Worm (Caenorhabditis elegans) whole organism, L2 larva: ENCODE measurements around the gene T20G5.8.
A peak's percentile ranks its signal among the peaks of the same experiment; 100 is the strongest.

Experiments
- C34F6.9 ChIP-seq: fragments of 150-350 bp; optimal IDR thresholded peaks from 2 replicates; lab custom pipeline; 2014; ENCODE audit warnings: missing biosample characterization, missing genetic modification characterization
- F13H6.1 ChIP-seq: sonication (generic microtip); optimal IDR thresholded peaks from 2 replicates; lab custom pipeline; 2016; ENCODE audit warnings: missing genetic modification characterization, missing compliant biosample characterization
- R02D3.7 ChIP-seq: fragments of 150-350 bp; optimal IDR thresholded peaks from 2 replicates; lab custom pipeline; 2014; ENCODE audit warnings: missing biosample characterization, missing genetic modification characterization
- Y55F3AM.14 ChIP-seq: fragments of 200-800 bp; sonication (Bioruptor generic); optimal IDR thresholded peaks from 2 replicates; lab custom pipeline; 2018; ENCODE audit warnings: mild to moderate bottlenecking, missing genetic modification characterization, missing compliant biosample characterization
- ZK546.5 ChIP-seq: sonication (generic microtip); optimal IDR thresholded peaks from 2 replicates; lab custom pipeline; 2017; ENCODE audit warnings: missing biosample characterization, missing genetic modification characterization
- alr-1 ChIP-seq: fragments of 150-350 bp; optimal IDR thresholded peaks from 2 replicates; lab custom pipeline; 2014; ENCODE audit warnings: missing biosample characterization, missing genetic modification characterization
- aly-2 ChIP-seq: fragments of 150-350 bp; optimal IDR thresholded peaks from 2 replicates; lab custom pipeline; 2014; ENCODE audit warnings: missing biosample characterization, missing genetic modification characterization
- ama-1 ChIP-seq: fragments of 150-350 bp; optimal IDR thresholded peaks from 2 replicates; lab custom pipeline; 2018; ENCODE audit warnings: inconsistent platforms
- blmp-1 ChIP-seq: sonication (generic microtip); optimal IDR thresholded peaks from 2 replicates; lab custom pipeline; 2017; ENCODE audit warnings: missing genetic modification characterization, mild to moderate bottlenecking, missing compliant biosample characterization, antibody characterized with exemption, moderate library complexity; ENCODE audit not compliant: insufficient read depth
- ceh-16 ChIP-seq: fragments of 150-350 bp; optimal IDR thresholded peaks from 2 replicates; lab custom pipeline; 2014; ENCODE audit warnings: missing biosample characterization, missing genetic modification characterization
- ceh-82 ChIP-seq: fragments of 150-350 bp; optimal IDR thresholded peaks from 2 replicates; lab custom pipeline; 2014; ENCODE audit warnings: missing biosample characterization, missing genetic modification characterization
- crh-2 ChIP-seq: sonication (generic microtip); optimal IDR thresholded peaks from 2 replicates; lab custom pipeline; 2017; ENCODE audit warnings: missing biosample characterization, missing genetic modification characterization
- dmd-4 ChIP-seq: sonication (generic microtip); optimal IDR thresholded peaks from 2 replicates; lab custom pipeline; 2017; ENCODE audit warnings: missing biosample characterization, missing genetic modification characterization
- egl-27 ChIP-seq: sonication (generic microtip); optimal IDR thresholded peaks from 3 replicates; lab custom pipeline; 2017; ENCODE audit warnings: missing biosample characterization, missing genetic modification reagents, missing genetic modification characterization
- elt-1 ChIP-seq: fragments of 150-350 bp; optimal IDR thresholded peaks from 2 replicates; lab custom pipeline; 2014; ENCODE audit warnings: missing biosample characterization, missing genetic modification characterization
- elt-3 ChIP-seq: sonication (generic microtip); optimal IDR thresholded peaks from 2 replicates; lab custom pipeline; 2017; ENCODE audit warnings: missing biosample characterization, missing genetic modification characterization
- fos-1 ChIP-seq: fragments of 150-350 bp; optimal IDR thresholded peaks from 2 replicates; lab custom pipeline; 2014; ENCODE audit warnings: missing biosample characterization, missing genetic modification characterization
- gmeb-1 ChIP-seq: fragments of 150-350 bp; optimal IDR thresholded peaks from 2 replicates; lab custom pipeline; 2014; ENCODE audit warnings: missing biosample characterization, missing genetic modification characterization
- lin-11 ChIP-seq: fragments of 150-350 bp; sonication (generic microtip); optimal IDR thresholded peaks from 2 replicates; lab custom pipeline; 2014; ENCODE audit warnings: missing biosample characterization, missing genetic modification characterization, inconsistent platforms, mixed read lengths
- lin-13 ChIP-seq: fragments of 150-350 bp; optimal IDR thresholded peaks from 2 replicates; lab custom pipeline; 2014; ENCODE audit warnings: missing biosample characterization, missing genetic modification reagents, missing genetic modification characterization
- lin-39 ChIP-seq: fragments of 150-350 bp; optimal IDR thresholded peaks from 2 replicates; lab custom pipeline; 2014; ENCODE audit warnings: missing biosample characterization, missing genetic modification reagents, missing genetic modification characterization
- lsy-2 ChIP-seq, 2 experiments: fragments of 150-350 bp in 1 of 2; sonication (generic microtip) in 1 of 2; optimal IDR thresholded peaks; 2 replicates each; lab custom pipeline; 2014 to 2017; ENCODE audit warnings: missing biosample characterization in 2 of 2, missing genetic modification characterization in 2 of 2
- mab-5 ChIP-seq: fragments of 150-350 bp; optimal IDR thresholded peaks from 2 replicates; lab custom pipeline; 2014; ENCODE audit warnings: missing biosample characterization, missing genetic modification characterization
- mbf-1 ChIP-seq: sonication (generic microtip); optimal IDR thresholded peaks from 2 replicates; lab custom pipeline; 2017; ENCODE audit warnings: missing biosample characterization, missing genetic modification characterization
- mdl-1 ChIP-seq, 2 experiments: fragments of 150-350 bp in 1 of 2; sonication (generic microtip) in 1 of 2; optimal IDR thresholded peaks; 2 replicates each; lab custom pipeline; 2017; ENCODE audit warnings: missing biosample characterization in 2 of 2, missing genetic modification characterization in 2 of 2
- nhr-10 ChIP-seq: sonication (generic microtip); optimal IDR thresholded peaks from 2 replicates; lab custom pipeline; 2017; ENCODE audit warnings: missing biosample characterization, missing genetic modification characterization
- nhr-11 ChIP-seq: fragments of 150-350 bp; optimal IDR thresholded peaks from 2 replicates; lab custom pipeline; 2014; ENCODE audit warnings: missing biosample characterization, missing genetic modification characterization
- nhr-12 ChIP-seq: fragments of 150-350 bp; optimal IDR thresholded peaks from 2 replicates; lab custom pipeline; 2014; ENCODE audit warnings: missing biosample characterization, missing genetic modification characterization
- nhr-129 ChIP-seq: fragments of 150-350 bp; optimal IDR thresholded peaks from 2 replicates; lab custom pipeline; 2014; ENCODE audit warnings: missing biosample characterization, missing genetic modification characterization
- nhr-21 ChIP-seq: fragments of 150-350 bp; optimal IDR thresholded peaks from 2 replicates; lab custom pipeline; 2014; ENCODE audit warnings: missing biosample characterization, missing genetic modification characterization
- nhr-23 ChIP-seq: fragments of 150-350 bp; optimal IDR thresholded peaks from 2 replicates; lab custom pipeline; 2014; ENCODE audit warnings: missing biosample characterization, missing genetic modification reagents, missing genetic modification characterization
- nhr-237 ChIP-seq: fragments of 150-350 bp; optimal IDR thresholded peaks from 2 replicates; lab custom pipeline; 2014; ENCODE audit warnings: missing biosample characterization, missing genetic modification characterization
- nhr-25 ChIP-seq: fragments of 150-350 bp; sonication (generic microtip); optimal IDR thresholded peaks from 3 replicates; lab custom pipeline; 2014; ENCODE audit warnings: missing biosample characterization, missing genetic modification characterization
- nhr-6 ChIP-seq: fragments of 150-350 bp; optimal IDR thresholded peaks from 2 replicates; lab custom pipeline; 2014; ENCODE audit warnings: missing biosample characterization, missing genetic modification characterization
- nhr-77 ChIP-seq: fragments of 150-350 bp; optimal IDR thresholded peaks from 2 replicates; lab custom pipeline; 2014; ENCODE audit warnings: missing biosample characterization, missing genetic modification characterization
- peb-1 ChIP-seq: fragments of 150-350 bp; optimal IDR thresholded peaks from 2 replicates; lab custom pipeline; 2014; ENCODE audit warnings: missing biosample characterization, missing genetic modification characterization
- sem-4 ChIP-seq: fragments of 150-350 bp; optimal IDR thresholded peaks from 2 replicates; lab custom pipeline; 2014; ENCODE audit warnings: missing biosample characterization, missing genetic modification reagents, missing genetic modification characterization
- skn-1 ChIP-seq: sonication (generic microtip); optimal IDR thresholded peaks from 2 replicates; lab custom pipeline; 2017; ENCODE audit warnings: missing biosample characterization, missing genetic modification characterization
- sma-3 ChIP-seq: sonication (generic microtip); optimal IDR thresholded peaks from 2 replicates; lab custom pipeline; 2016; ENCODE audit warnings: missing genetic modification reagents, missing genetic modification characterization, missing compliant biosample characterization
- sma-9 ChIP-seq, 2 experiments: fragments of 150-350 bp in 1 of 2; sonication (generic microtip) in 1 of 2; optimal IDR thresholded peaks; 2 replicates each; lab custom pipeline; 2014 to 2016; ENCODE audit warnings: missing genetic modification characterization in 2 of 2, mild to moderate bottlenecking in 1 of 2, missing biosample characterization in 1 of 2, missing compliant biosample characterization in 1 of 2, missing genetic modification reagents in 1 of 2, moderate library complexity in 1 of 2
- snpc-4 ChIP-seq: fragments of 150-350 bp; optimal IDR thresholded peaks from 2 replicates; lab custom pipeline; 2014; ENCODE audit warnings: missing biosample characterization, missing genetic modification characterization
- unc-39 ChIP-seq: fragments of 150-350 bp; optimal IDR thresholded peaks from 2 replicates; lab custom pipeline; 2014; ENCODE audit warnings: missing biosample characterization, missing genetic modification characterization
- unc-55 ChIP-seq: fragments of 150-350 bp; sonication (generic microtip); optimal IDR thresholded peaks from 3 replicates; lab custom pipeline; 2014; ENCODE audit warnings: missing biosample characterization, missing genetic modification reagents, missing genetic modification characterization
- unc-62 ChIP-seq: fragments of 150-350 bp; optimal IDR thresholded peaks from 2 replicates; lab custom pipeline; 2014; ENCODE audit warnings: missing biosample characterization, missing genetic modification reagents, missing genetic modification characterization
- zag-1 ChIP-seq: fragments of 150-350 bp; optimal IDR thresholded peaks from 2 replicates; lab custom pipeline; 2014; ENCODE audit warnings: missing biosample characterization, missing genetic modification characterization
- ztf-1 ChIP-seq: fragments of 200-800 bp; sonication (Bioruptor generic); conservative IDR thresholded peaks from 2 replicates; pipeline ENCODE4 v1.3.6; 2022; ENCODE audit warnings: missing genetic modification characterization, missing compliant biosample characterization
- ztf-11 ChIP-seq: sonication (generic microtip); optimal IDR thresholded peaks from 2 replicates; lab custom pipeline; 2017; ENCODE audit warnings: missing biosample characterization, missing genetic modification characterization
- ztf-4 ChIP-seq: fragments of 150-350 bp; optimal IDR thresholded peaks from 2 replicates; lab custom pipeline; 2014; ENCODE audit warnings: missing biosample characterization, missing genetic modification characterization

Gene T20G5.8

ce11 chrIII:10216585-10217278, 17.6 kb downstream of the T20G5.8 start, which contains the start of gene cts-1:
Gene cts-1 (minus strand): TSS chrIII:10216635.
- TF ChIP-seq gmeb-1 (tag; lab: Kevin White, UChicago): peak; percentile 58
- peak; percentile 68 for TF ChIP-seq unc-55 (GFP tag; lab: Kevin White, UChicago)
- TF ChIP-seq sma-9 (GFP tag; optimal IDR thresholded peaks at IDR 0.05; lab: Kevin White, UChicago): no peak
- no peak for TF ChIP-seq sma-9 (tag; optimal IDR thresholded peaks at IDR 0.05; lab: Kevin White, UChicago)
- TF ChIP-seq alr-1 (tag; lab: Kevin White, UChicago): no peak
- no peak for TF ChIP-seq R02D3.7 (tag; lab: Kevin White, UChicago)
- no peak for TF ChIP-seq nhr-77 (tag; lab: Kevin White, UChicago)
- peak; percentile 85 for TF ChIP-seq fos-1
- peak; percentile 88 for TF ChIP-seq nhr-25 (tag; lab: Kevin White, UChicago)
- TF ChIP-seq nhr-6 (tag; lab: Kevin White, UChicago): peak; percentile 15
- peak; percentile 84 for TF ChIP-seq C34F6.9 (tag; lab: Kevin White, UChicago)
- TF ChIP-seq ceh-82 (tag; lab: Kevin White, UChicago): no peak
- peak; percentile 42 to 85 for TF ChIP-seq mdl-1 (tag; optimal IDR thresholded peaks at IDR 0.05; lab: Kevin White, UChicago)
- no peak for TF ChIP-seq elt-3 (tag; lab: Kevin White, UChicago)
- TF ChIP-seq peb-1: no peak
- TF ChIP-seq ztf-1: no peak
- TF ChIP-seq egl-27 (tag; lab: Kevin White, UChicago): no peak
- TF ChIP-seq ceh-16 (tag; lab: Kevin White, UChicago): no peak
- TF ChIP-seq F13H6.1 (tag; lab: Kevin White, UChicago): peak; percentile 86
- TF ChIP-seq mab-5 (tag; lab: Kevin White, UChicago): peak; percentile 36
- TF ChIP-seq nhr-21 (tag; lab: Kevin White, UChicago): peak; percentile 91
- TF ChIP-seq zag-1 (tag; lab: Kevin White, UChicago): peak; percentile 50
- peak; percentile 77 for TF ChIP-seq ztf-4 (tag; lab: Kevin White, UChicago)
- peak; percentile 90 for TF ChIP-seq sma-3 (GFP tag; lab: Kevin White, UChicago)
- TF ChIP-seq unc-62 (GFP tag; lab: Kevin White, UChicago): no peak
- no peak for TF ChIP-seq dmd-4 (tag; lab: Kevin White, UChicago)
- TF ChIP-seq nhr-129: peak; percentile 84
- no peak for TF ChIP-seq Y55F3AM.14 (GFP tag; lab: Kevin White, UChicago)
- TF ChIP-seq nhr-12 (tag; lab: Kevin White, UChicago): no peak
- peak; percentile 26 for TF ChIP-seq lin-11 (tag; lab: Kevin White, UChicago)
- TF ChIP-seq unc-39 (tag; lab: Kevin White, UChicago): no peak
- no peak for TF ChIP-seq nhr-10 (tag; lab: Kevin White, UChicago)
- peak; percentile 41 for TF ChIP-seq sem-4 (tag; lab: Kevin White, UChicago)
- TF ChIP-seq ZK546.5 (tag; lab: Kevin White, UChicago): no peak
- TF ChIP-seq mbf-1 (tag; lab: Kevin White, UChicago): no peak
- TF ChIP-seq blmp-1 (tag; lab: Kevin White, UChicago): peak; percentile 71
- no peak for TF ChIP-seq skn-1 (tag; lab: Kevin White, UChicago)
- no peak for TF ChIP-seq lin-39 (tag; lab: Kevin White, UChicago)
- TF ChIP-seq snpc-4: peak; percentile 48
- peak; percentile 59 to 92 for TF ChIP-seq lsy-2 (tag; optimal IDR thresholded peaks at IDR 0.05; lab: Kevin White, UChicago)
- no peak for TF ChIP-seq nhr-11 (tag; lab: Kevin White, UChicago)
- TF ChIP-seq nhr-237 (tag; lab: Kevin White, UChicago): no peak
- no peak for TF ChIP-seq aly-2 (tag; lab: Kevin White, UChicago)
- TF ChIP-seq ztf-11 (tag; lab: Kevin White, UChicago): no peak
- TF ChIP-seq nhr-23 (tag; lab: Kevin White, UChicago): no peak
- TF ChIP-seq ama-1: peak; percentile 76
- TF ChIP-seq lin-13 (GFP tag; lab: Kevin White, UChicago): peak; percentile 80
- peak; percentile 96 for TF ChIP-seq crh-2 (tag; lab: Kevin White, UChicago)
- TF ChIP-seq elt-1 (tag; lab: Kevin White, UChicago): no peak
